Worm (Caenorhabditis elegans) whole organism, L1 larva: ENCODE results near the gene ncs-6.

Source experiments
- C04F5.9 ChIP-seq: sonication (generic microtip); optimal IDR thresholded peaks from 2 replicates; lab custom pipeline; 2016; ENCODE audit warnings: missing genetic modification characterization, missing compliant biosample characterization
- C16A3.4 ChIP-seq: fragments of 150-350 bp; optimal IDR thresholded peaks from 2 replicates; lab custom pipeline; 2014; ENCODE audit warnings: missing biosample characterization, missing genetic modification characterization
- C34B4.2 ChIP-seq: sonication (generic microtip); optimal IDR thresholded peaks from 2 replicates; lab custom pipeline; 2017; ENCODE audit warnings: mild to moderate bottlenecking, missing genetic modification characterization, missing compliant biosample characterization
- aly-2 ChIP-seq: fragments of 150-350 bp; optimal IDR thresholded peaks from 2 replicates; lab custom pipeline; 2014; ENCODE audit warnings: missing biosample characterization, missing genetic modification characterization
- blmp-1 ChIP-seq: fragments of 150-350 bp; optimal IDR thresholded peaks from 2 replicates; lab custom pipeline; 2014; ENCODE audit warnings: missing biosample characterization, missing genetic modification characterization
- ceh-63 ChIP-seq: fragments of 200-800 bp; sonication (Bioruptor generic); optimal IDR thresholded peaks from 2 replicates; lab custom pipeline; 2018; ENCODE audit warnings: mild to moderate bottlenecking, missing genetic modification characterization, missing compliant biosample characterization
- ceh-8 ChIP-seq: fragments of 200-800 bp; sonication (Bioruptor generic); optimal IDR thresholded peaks from 2 replicates; lab custom pipeline; 2018; ENCODE audit warnings: mild to moderate bottlenecking, missing genetic modification characterization, moderate library complexity, missing compliant biosample characterization
- ceh-90 ChIP-seq: sonication (generic microtip); optimal IDR thresholded peaks from 2 replicates; lab custom pipeline; 2016; ENCODE audit warnings: missing genetic modification characterization, missing compliant biosample characterization
- dsc-1 ChIP-seq: sonication (generic microtip); optimal IDR thresholded peaks from 2 replicates; lab custom pipeline; 2016; ENCODE audit warnings: mild to moderate bottlenecking, missing genetic modification characterization, missing compliant biosample characterization
- efl-1 ChIP-seq, 4 experiments: fragments of 150-350 bp; optimal IDR thresholded peaks in 3 of 4; peaks in 1 of 4; 1 replicate in 1 of 4; 2 replicates in 3 of 4; lab custom pipeline; 2014; ENCODE audit warnings: missing biosample characterization in 2 of 4, missing genetic modification characterization in 2 of 4, missing genetic modification reagents in 2 of 4
- efl-3 ChIP-seq: fragments of 200-800 bp; sonication (Bioruptor generic); optimal IDR thresholded peaks from 2 replicates; lab custom pipeline; 2018; ENCODE audit warnings: mild to moderate bottlenecking, missing genetic modification characterization, missing compliant biosample characterization
- egl-13 ChIP-seq: sonication (generic microtip); optimal IDR thresholded peaks from 2 replicates; lab custom pipeline; 2016; ENCODE audit warnings: missing genotype, missing genetic modification reagents, missing genetic modification characterization, missing compliant biosample characterization
- egl-27 ChIP-seq, 2 experiments: fragments of 150-350 bp in 1 of 2; sonication (generic microtip); optimal IDR thresholded peaks; 3 replicates each; lab custom pipeline; 2017 to 2018; ENCODE audit warnings: missing biosample characterization in 2 of 2, missing genetic modification characterization in 2 of 2, missing genetic modification reagents in 2 of 2
- elt-2 ChIP-seq: sonication (generic microtip); optimal IDR thresholded peaks from 2 replicates; lab custom pipeline; 2016; ENCODE audit warnings: missing genetic modification characterization, mild to moderate bottlenecking, inconsistent platforms, missing compliant biosample characterization, missing genetic modification reagents
- ets-5 ChIP-seq: fragments of 200-800 bp; sonication (Bioruptor generic); IDR thresholded peaks from 2 replicates; pipeline ENCODE4 v1.3.6; 2022; ENCODE audit warnings: missing genetic modification characterization, missing compliant biosample characterization
- fkh-8 ChIP-seq: sonication (generic microtip); optimal IDR thresholded peaks from 2 replicates; lab custom pipeline; 2016; ENCODE audit warnings: mild to moderate bottlenecking, missing genetic modification characterization, missing compliant biosample characterization
- grh-1 ChIP-seq: fragments of 200-800 bp; sonication (Bioruptor generic); IDR thresholded peaks from 2 replicates; pipeline ENCODE4 v1.3.6; 2022; ENCODE audit warnings: missing genetic modification reagents, missing genetic modification characterization, missing compliant biosample characterization
- hlh-4 ChIP-seq: sonication (generic microtip); optimal IDR thresholded peaks from 2 replicates; lab custom pipeline; 2016; ENCODE audit warnings: mild to moderate bottlenecking, missing genetic modification characterization, missing compliant biosample characterization
- hpl-2 ChIP-seq: fragments of 150-350 bp; optimal IDR thresholded peaks from 2 replicates; lab custom pipeline; 2014; ENCODE audit warnings: missing biosample characterization, missing genetic modification reagents, missing genetic modification characterization
- irx-1 ChIP-seq: sonication (generic microtip); optimal IDR thresholded peaks from 2 replicates; lab custom pipeline; 2016; ENCODE audit warnings: missing genetic modification characterization, missing compliant biosample characterization
- jun-1 ChIP-seq: fragments of 150-350 bp; optimal IDR thresholded peaks from 2 replicates; lab custom pipeline; 2014; ENCODE audit warnings: missing biosample characterization, missing genetic modification reagents, missing genetic modification characterization
- lin-13 ChIP-seq: fragments of 150-350 bp; optimal IDR thresholded peaks from 2 replicates; lab custom pipeline; 2014; ENCODE audit warnings: missing biosample characterization, missing genetic modification reagents, missing genetic modification characterization
- lin-35 ChIP-seq, 2 experiments: fragments of 150-350 bp; optimal IDR thresholded peaks; 2 replicates each; lab custom pipeline; 2014; ENCODE audit warnings: missing biosample characterization in 2 of 2, missing genetic modification characterization in 2 of 2, missing genetic modification reagents in 2 of 2
- lir-3 ChIP-seq: sonication (generic microtip); optimal IDR thresholded peaks from 2 replicates; lab custom pipeline; 2016; ENCODE audit warnings: mild to moderate bottlenecking, missing genetic modification characterization, moderate library complexity, missing compliant biosample characterization; ENCODE audit not compliant: poor library complexity
- mab-9 ChIP-seq: fragments of 200-800 bp; sonication (Bioruptor generic); IDR thresholded peaks from 2 replicates; pipeline ENCODE4 v1.3.6; 2022; ENCODE audit warnings: missing genetic modification reagents, missing genetic modification characterization, missing compliant biosample characterization
- mef-2 ChIP-seq: fragments of 150-350 bp; optimal IDR thresholded peaks from 2 replicates; lab custom pipeline; 2014; ENCODE audit warnings: missing biosample characterization, missing genetic modification characterization
- mep-1 ChIP-seq: fragments of 150-350 bp; optimal IDR thresholded peaks from 2 replicates; lab custom pipeline; 2014; ENCODE audit warnings: missing biosample characterization, missing genetic modification characterization
- nhr-12 ChIP-seq: sonication (generic microtip); optimal IDR thresholded peaks from 2 replicates; lab custom pipeline; 2017; ENCODE audit warnings: missing biosample characterization, missing genetic modification characterization
- nhr-71 ChIP-seq: sonication (generic microtip); optimal IDR thresholded peaks from 2 replicates; lab custom pipeline; 2016; ENCODE audit warnings: mild to moderate bottlenecking, missing genetic modification characterization, moderate library complexity, missing compliant biosample characterization
- nhr-77 ChIP-seq: fragments of 150-350 bp; optimal IDR thresholded peaks from 2 replicates; lab custom pipeline; 2014; ENCODE audit warnings: missing biosample characterization, missing genetic modification characterization
- nhr-84 ChIP-seq: sonication (generic microtip); optimal IDR thresholded peaks from 2 replicates; lab custom pipeline; 2017; ENCODE audit warnings: missing biosample characterization, missing genetic modification characterization
- nhr-85 ChIP-seq: sonication (generic microtip); peaks from one replicate; lab custom pipeline; 2016; ENCODE audit warnings: missing genetic modification characterization, inconsistent platforms, missing compliant biosample characterization
- nhr-90 ChIP-seq: sonication (generic microtip); optimal IDR thresholded peaks from 2 replicates; lab custom pipeline; 2016; ENCODE audit warnings: mild to moderate bottlenecking, missing genetic modification characterization, missing compliant biosample characterization; ENCODE audit not compliant: poor library complexity
- rnt-1 ChIP-seq: sonication (generic microtip); optimal IDR thresholded peaks from 2 replicates; lab custom pipeline; 2016; ENCODE audit warnings: mild to moderate bottlenecking, missing genetic modification characterization, moderate library complexity, missing compliant biosample characterization
- skn-1 ChIP-seq: fragments of 150-350 bp; optimal IDR thresholded peaks from 2 replicates; lab custom pipeline; 2014; ENCODE audit warnings: missing biosample characterization, missing genetic modification characterization
- snu-23 ChIP-seq: sonication (generic microtip); optimal IDR thresholded peaks from 2 replicates; lab custom pipeline; 2016; ENCODE audit warnings: missing genetic modification characterization, missing compliant biosample characterization
- sox-4 ChIP-seq: sonication (generic microtip); optimal IDR thresholded peaks from 2 replicates; lab custom pipeline; 2016; ENCODE audit warnings: missing genetic modification characterization, missing compliant biosample characterization
- sptf-1 ChIP-seq: fragments of 150-350 bp; optimal IDR thresholded peaks from 2 replicates; lab custom pipeline; 2014; ENCODE audit warnings: missing biosample characterization, missing genetic modification characterization
- sup-37 ChIP-seq: fragments of 200-800 bp; sonication (Bioruptor generic); optimal IDR thresholded peaks from 2 replicates; lab custom pipeline; 2018; ENCODE audit warnings: mild to moderate bottlenecking, missing genetic modification characterization, missing compliant biosample characterization
- tbx-2 ChIP-seq: sonication (generic microtip); optimal IDR thresholded peaks from 2 replicates; lab custom pipeline; 2016; ENCODE audit warnings: missing genetic modification characterization, missing compliant biosample characterization
- tlp-1 ChIP-seq: fragments of 150-350 bp; optimal IDR thresholded peaks from 2 replicates; lab custom pipeline; 2014; ENCODE audit warnings: missing biosample characterization, missing genetic modification characterization
- unc-130 ChIP-seq: fragments of 150-350 bp; optimal IDR thresholded peaks from 2 replicates; lab custom pipeline; 2017; ENCODE audit warnings: missing biosample characterization, missing genetic modification characterization, inconsistent platforms
- unc-30 ChIP-seq: sonication (generic microtip); optimal IDR thresholded peaks from 2 replicates; lab custom pipeline; 2017; ENCODE audit warnings: missing biosample characterization, missing genetic modification characterization
- unc-62 ChIP-seq: fragments of 150-350 bp; optimal IDR thresholded peaks from 2 replicates; lab custom pipeline; 2014; ENCODE audit warnings: missing biosample characterization, missing genetic modification reagents, missing genetic modification characterization
- unc-98 ChIP-seq: fragments of 200-800 bp; sonication (Bioruptor generic); IDR thresholded peaks from 2 replicates; pipeline ENCODE4 v1.3.6; 2022; ENCODE audit warnings: missing genetic modification characterization, missing compliant biosample characterization
- zag-1 ChIP-seq: fragments of 150-350 bp; optimal IDR thresholded peaks from 2 replicates; lab custom pipeline; 2014; ENCODE audit warnings: missing biosample characterization, missing genetic modification characterization
- zip-4 ChIP-seq: fragments of 200-800 bp; sonication (Bioruptor generic); optimal IDR thresholded peaks from 2 replicates; lab custom pipeline; 2018; ENCODE audit warnings: mild to moderate bottlenecking, missing genetic modification characterization, moderate library complexity, missing compliant biosample characterization
- ztf-11 ChIP-seq, 2 experiments: sonication (generic microtip); optimal IDR thresholded peaks; 2 replicates each; lab custom pipeline; 2016 to 2017; ENCODE audit warnings: missing genetic modification characterization in 2 of 2, missing biosample characterization in 1 of 2, missing compliant biosample characterization in 1 of 2
- ztf-4 ChIP-seq: fragments of 150-350 bp; optimal IDR thresholded peaks from 2 replicates; lab custom pipeline; 2014; ENCODE audit warnings: missing biosample characterization, missing genetic modification characterization

ncs-6 gene

DNA sequence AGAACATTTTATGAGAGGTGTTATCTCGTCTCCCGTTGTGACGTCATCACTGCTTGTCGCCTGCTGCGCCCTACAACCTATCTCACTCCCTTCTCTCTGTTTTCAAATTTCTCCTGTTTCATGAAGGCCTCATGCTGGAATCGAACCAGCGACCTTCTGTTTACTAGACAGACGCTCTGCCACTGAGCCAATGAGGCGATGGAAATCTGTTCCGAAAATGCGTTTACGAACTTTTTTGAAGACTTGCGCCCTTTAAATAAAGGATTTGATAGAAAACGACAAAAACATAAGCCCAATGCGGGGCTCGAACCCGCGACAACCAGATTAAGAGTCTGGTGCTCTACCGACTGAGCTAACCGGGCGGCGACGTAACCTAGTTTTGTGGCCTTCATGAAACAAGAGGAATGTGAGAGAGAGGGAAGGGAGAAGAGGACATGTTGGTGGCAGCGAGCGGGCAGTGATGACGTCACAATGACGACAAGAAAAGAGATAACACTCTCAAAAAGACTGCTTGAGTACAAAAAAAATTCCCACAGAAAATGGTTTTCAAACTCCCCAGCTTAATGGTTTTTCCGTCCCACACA, 9.3 kb downstream of the ncs-6 start, which contains the start of gene clec-126 (continued):
- TF ChIP-seq egl-27 (tag; optimal IDR thresholded peaks at IDR 0.05; lab: Kevin White, UChicago) = peak in 1 of 2 experiments; percentile 35
- peak in 1 of 2 experiments; percentile 52 for TF ChIP-seq ztf-11 (tag; optimal IDR thresholded peaks at IDR 0.05; lab: Kevin White, UChicago)
- TF ChIP-seq elt-2 (tag; lab: Kevin White, UChicago) = peak; percentile 65
- TF ChIP-seq C04F5.9 = peak; percentile 29
- TF ChIP-seq aly-2 = no peak
- peak; percentile 64 for TF ChIP-seq ztf-4 (tag; lab: Kevin White, UChicago)
- TF ChIP-seq egl-13 = peak; percentile 45
- peak; percentile 66 for TF ChIP-seq rnt-1 (tag; lab: Kevin White, UChicago)
- peak; percentile 69 for TF ChIP-seq nhr-77 (tag; lab: Kevin White, UChicago)
- peak; percentile 44 for TF ChIP-seq fkh-8 (tag; lab: Kevin White, UChicago)
- no peak for TF ChIP-seq efl-3 (GFP tag; lab: Kevin White, UChicago)
- peak; percentile 39 for TF ChIP-seq lir-3 (tag; lab: Kevin White, UChicago)
- TF ChIP-seq ceh-63 (GFP tag; lab: Kevin White, UChicago) = no peak
- TF ChIP-seq skn-1 (tag; lab: Kevin White, UChicago) = peak; percentile 47
- TF ChIP-seq snu-23 (GFP tag; lab: Kevin White, UChicago) = peak; percentile 87
- no peak for TF ChIP-seq nhr-84 (tag; lab: Kevin White, UChicago)
- TF ChIP-seq mab-9 (GFP tag; lab: Robert Waterston, UW) = no peak
- TF ChIP-seq nhr-85 (tag; lab: Kevin White, UChicago) = peak; percentile 82
- peak; percentile 40 for TF ChIP-seq blmp-1 (tag; lab: Kevin White, UChicago)
- TF ChIP-seq C16A3.4 = peak; percentile 57
- no peak for TF ChIP-seq hpl-2 (GFP tag; lab: Kevin White, UChicago)
- TF ChIP-seq zip-4 (GFP tag; lab: Kevin White, UChicago) = no peak
- TF ChIP-seq C34B4.2 (tag; lab: Kevin White, UChicago) = no peak
- TF ChIP-seq ets-5 (GFP tag; lab: Robert Waterston, UW) = no peak
- no peak for TF ChIP-seq unc-130
- peak; percentile 62 for TF ChIP-seq dsc-1
- no peak for TF ChIP-seq tlp-1 (tag; lab: Kevin White, UChicago)
- peak; percentile 7; the same call in 1 of the 2 replicates for TF ChIP-seq grh-1 (GFP tag; lab: Robert Waterston, UW)
- TF ChIP-seq lin-35 (GFP tag; optimal IDR thresholded peaks at IDR 0.05; lab: Kevin White, UChicago) = peak; percentile 30 to 76
- no peak for TF ChIP-seq zag-1 (tag; lab: Kevin White, UChicago)
- no peak for TF ChIP-seq sptf-1 (tag; lab: Kevin White, UChicago)
- TF ChIP-seq lin-13 = peak; percentile 79
- no peak for TF ChIP-seq jun-1 (tag; lab: Kevin White, UChicago)
- TF ChIP-seq unc-98 = no peak
- TF ChIP-seq ceh-90 (tag; lab: Kevin White, UChicago) = no peak
- peak; percentile 43 for TF ChIP-seq irx-1 (tag; lab: Kevin White, UChicago)
- TF ChIP-seq ceh-8 (GFP tag; lab: Kevin White, UChicago) = peak; percentile 4
- TF ChIP-seq mef-2 (tag; lab: Kevin White, UChicago) = peak; percentile 15
- TF ChIP-seq nhr-90 (tag; lab: Kevin White, UChicago) = peak; percentile 90
- peak; percentile 65 for TF ChIP-seq tbx-2 (tag; lab: Kevin White, UChicago)
- TF ChIP-seq sox-4 (tag; lab: Kevin White, UChicago) = no peak
- TF ChIP-seq unc-30 (tag; lab: Kevin White, UChicago) = no peak
- peak; percentile 71 for TF ChIP-seq mep-1 (tag; lab: Kevin White, UChicago)
- TF ChIP-seq unc-62 = no peak
- TF ChIP-seq sup-37 (GFP tag; lab: Kevin White, UChicago) = no peak
- peak; percentile 38 to 59 for TF ChIP-seq efl-1 (optimal IDR thresholded peaks at IDR 0.05; lab: Kevin White, UChicago)
- peak; percentile 40 to 93 for TF ChIP-seq efl-1 (GFP tag; optimal IDR thresholded peaks at IDR 0.05 in 1 of 2; lab: Kevin White, UChicago)
- no peak for TF ChIP-seq nhr-12 (tag; lab: Kevin White, UChicago)
- peak; percentile 81 for TF ChIP-seq nhr-71 (tag; lab: Kevin White, UChicago)
- TF ChIP-seq hlh-4 (tag; lab: Kevin White, UChicago) = no peak
- TF ChIP-seq, all 84 proteins: peak for 44
